Worm (Caenorhabditis elegans) whole organism, L3 larva: Measurements from ENCODE around the gene T19C4.24.
A peak's percentile ranks its signal among the peaks of the same experiment; 100 is the strongest.

ENCODE experiments used
- ZK546.5 ChIP-seq: sonication (generic microtip); optimal IDR thresholded peaks from 2 replicates; lab custom pipeline; 2017; ENCODE audit warnings: missing biosample characterization, missing genetic modification characterization
- ceh-16 ChIP-seq: sonication (generic microtip); optimal IDR thresholded peaks from 2 replicates; lab custom pipeline; 2017; ENCODE audit warnings: missing biosample characterization, missing genetic modification characterization
- ceh-28 ChIP-seq: fragments of 150-350 bp; optimal IDR thresholded peaks from 2 replicates; lab custom pipeline; 2014; ENCODE audit warnings: missing biosample characterization, missing genetic modification reagents, missing genetic modification characterization
- daf-12 ChIP-seq: fragments of 150-350 bp; optimal IDR thresholded peaks from 2 replicates; lab custom pipeline; 2014; ENCODE audit warnings: missing biosample characterization, missing genetic modification reagents, missing genetic modification characterization
- egl-27 ChIP-seq: sonication (generic microtip); optimal IDR thresholded peaks from 4 replicates; lab custom pipeline; 2017; ENCODE audit warnings: missing biosample characterization, missing genetic modification reagents, missing genetic modification characterization
- elt-2 ChIP-seq: sonication (generic microtip); optimal IDR thresholded peaks from 2 replicates; lab custom pipeline; 2016; ENCODE audit warnings: missing genetic modification reagents, mild to moderate bottlenecking, missing genetic modification characterization, missing compliant biosample characterization
- elt-3 ChIP-seq, 3 experiments: fragments of 150-350 bp in 1 of 3; sonication (generic microtip) in 2 of 3; optimal IDR thresholded peaks; 2 replicates in 2 of 3; 4 replicates in 1 of 3; lab custom pipeline; 2014 to 2017; ENCODE audit warnings: missing biosample characterization in 3 of 3, missing genetic modification characterization in 3 of 3
- fkh-10 ChIP-seq: sonication (generic microtip); optimal IDR thresholded peaks from 2 replicates; lab custom pipeline; 2017; ENCODE audit warnings: missing biosample characterization, missing genetic modification reagents, missing genetic modification characterization
- hmg-11 ChIP-seq: sonication (generic microtip); optimal IDR thresholded peaks from 2 replicates; lab custom pipeline; 2016; ENCODE audit warnings: missing genetic modification characterization, missing compliant biosample characterization
- jun-1 ChIP-seq: fragments of 150-350 bp; optimal IDR thresholded peaks from 2 replicates; lab custom pipeline; 2014; ENCODE audit warnings: missing biosample characterization, missing genetic modification reagents, missing genetic modification characterization
- lin-39 ChIP-seq: fragments of 150-350 bp; optimal IDR thresholded peaks from 2 replicates; lab custom pipeline; 2018; ENCODE audit warnings: missing biosample characterization, missing genetic modification reagents, missing genetic modification characterization
- mdl-1 ChIP-seq: fragments of 150-350 bp; optimal IDR thresholded peaks from 2 replicates; lab custom pipeline; 2014; ENCODE audit warnings: missing biosample characterization, missing genetic modification characterization
- mml-1 ChIP-seq: fragments of 150-350 bp; sonication (generic microtip); optimal IDR thresholded peaks from 3 replicates; lab custom pipeline; 2014; ENCODE audit warnings: missing biosample characterization, missing genetic modification characterization
- nhr-12 ChIP-seq: fragments of 150-350 bp; optimal IDR thresholded peaks from 2 replicates; lab custom pipeline; 2014; ENCODE audit warnings: missing biosample characterization, missing genetic modification characterization
- nhr-23 ChIP-seq: fragments of 150-350 bp; optimal IDR thresholded peaks from 2 replicates; lab custom pipeline; 2014; ENCODE audit warnings: missing biosample characterization, missing genetic modification reagents, missing genetic modification characterization
- nhr-237 ChIP-seq: fragments of 150-350 bp; optimal IDR thresholded peaks from 2 replicates; lab custom pipeline; 2014; ENCODE audit warnings: missing biosample characterization, missing genetic modification characterization
- nhr-25 ChIP-seq: sonication (generic microtip); optimal IDR thresholded peaks from 2 replicates; lab custom pipeline; 2017; ENCODE audit warnings: missing biosample characterization, missing genetic modification characterization
- nhr-28 ChIP-seq: fragments of 150-350 bp; optimal IDR thresholded peaks from 2 replicates; lab custom pipeline; 2014; ENCODE audit warnings: missing biosample characterization, missing genetic modification characterization
- nhr-43 ChIP-seq: sonication (generic microtip); optimal IDR thresholded peaks from 2 replicates; lab custom pipeline; 2016; ENCODE audit warnings: mild to moderate bottlenecking, missing genetic modification characterization, missing compliant biosample characterization; ENCODE audit not compliant: poor library complexity, severe bottlenecking
- nhr-67 ChIP-seq: fragments of 150-350 bp; optimal IDR thresholded peaks from 2 replicates; lab custom pipeline; 2014; ENCODE audit warnings: missing biosample characterization, missing genetic modification characterization
- nhr-77 ChIP-seq: fragments of 150-350 bp; optimal IDR thresholded peaks from 2 replicates; lab custom pipeline; 2014; ENCODE audit warnings: missing biosample characterization, missing genetic modification characterization
- pha-4 ChIP-seq: fragments of 150-350 bp; optimal IDR thresholded peaks from 2 replicates; lab custom pipeline; 2014; ENCODE audit warnings: missing biosample characterization, missing genetic modification reagents, missing genetic modification characterization
- pqm-1 ChIP-seq: fragments of 150-350 bp; optimal IDR thresholded peaks from 2 replicates; lab custom pipeline; 2017; ENCODE audit warnings: missing biosample characterization, missing genetic modification characterization, inconsistent platforms
- sea-2 ChIP-seq: fragments of 150-350 bp; sonication (generic microtip); optimal IDR thresholded peaks from 4 replicates; lab custom pipeline; 2014; ENCODE audit warnings: missing biosample characterization, missing genetic modification reagents, missing genetic modification characterization
- skn-1 ChIP-seq: fragments of 150-350 bp; optimal IDR thresholded peaks from 2 replicates; lab custom pipeline; 2014; ENCODE audit warnings: missing biosample characterization, missing genetic modification characterization
- snpc-4 ChIP-seq: fragments of 150-350 bp; optimal IDR thresholded peaks from 2 replicates; lab custom pipeline; 2014; ENCODE audit warnings: missing biosample characterization, missing genetic modification characterization
- tbx-2 ChIP-seq: sonication (generic microtip); optimal IDR thresholded peaks from 2 replicates; lab custom pipeline; 2016; ENCODE audit warnings: mild to moderate bottlenecking, missing genetic modification characterization, missing compliant biosample characterization
- unc-39 ChIP-seq: sonication (generic microtip); optimal IDR thresholded peaks from 4 replicates; lab custom pipeline; 2017; ENCODE audit warnings: missing biosample characterization, missing genetic modification characterization
- ztf-4 ChIP-seq: fragments of 150-350 bp; optimal IDR thresholded peaks from 2 replicates; lab custom pipeline; 2014; ENCODE audit warnings: missing biosample characterization, missing genetic modification characterization

T19C4.24 gene

ce11 chrV:11170564-11171329 is 23.9 kb upstream of the T19C4.24 start:
- no peak for TF ChIP-seq pha-4 (tag; lab: Kevin White, UChicago)
- TF ChIP-seq ztf-4 (tag; lab: Kevin White, UChicago), result no peak
- TF ChIP-seq nhr-67 (tag; lab: Kevin White, UChicago), result no peak
- TF ChIP-seq snpc-4 (tag; lab: Kevin White, UChicago), result no peak
- TF ChIP-seq nhr-23 (tag; lab: Kevin White, UChicago), result no peak
- TF ChIP-seq ceh-28 (tag; lab: Kevin White, UChicago), result no peak

ce11 chrV:11167745-11168144 is 20.9 kb upstream of the T19C4.24 start:
- TF ChIP-seq ceh-16 (tag; lab: Kevin White, UChicago), result no peak
- TF ChIP-seq fkh-10, result peak; percentile 60
- TF ChIP-seq, all 47 proteins: peak for 1

- no peak for TF ChIP-seq nhr-25 (tag; lab: Kevin White, UChicago)
- TF ChIP-seq elt-3 (tag; optimal IDR thresholded peaks at IDR 0.05; lab: Kevin White, UChicago), result no peak
- no peak for TF ChIP-seq nhr-77
- no peak for TF ChIP-seq mdl-1 (tag; lab: Kevin White, UChicago)
- no peak for TF ChIP-seq unc-39 (tag; lab: Kevin White, UChicago)
- TF ChIP-seq jun-1, result no peak
- TF ChIP-seq skn-1 (tag; lab: Kevin White, UChicago), result no peak
- TF ChIP-seq elt-2 (tag; lab: Kevin White, UChicago), result no peak
- no peak for TF ChIP-seq sea-2 (GFP tag; lab: Kevin White, UChicago)
- no peak for TF ChIP-seq pha-4 (tag; lab: Kevin White, UChicago)
These were observed 17.7 kb upstream of the T19C4.24 start, which contains the start of gene srg-40 for ce11 chrV:11164475-11164874. Gene srg-40 (minus strand): TSS chrV:11164575.

ce11 chrV:11161791-11162190 is 15.0 kb upstream of the T19C4.24 start, which contains the start of gene srg-41:
Gene srg-41 (minus strand): TSS chrV:11161891.
- TF ChIP-seq hmg-11 (no peak), nhr-43 (tag; lab: Kevin White, UChicago) (no peak), egl-27 (tag; lab: Kevin White, UChicago) (no peak)
- TF ChIP-seq, all 47 proteins: peak for 0

ce11 chrV:11157947-11158346 is 11.1 kb upstream of the T19C4.24 start, which contains the start of gene srg-42:
Gene srg-42 (minus strand): TSS chrV:11158047.
- TF ChIP-seq pqm-1 (tag; lab: Kevin White, UChicago), result no peak
- TF ChIP-seq ZK546.5, result no peak
- no peak for TF ChIP-seq daf-12 (tag; lab: Kevin White, UChicago)
- TF ChIP-seq, all 47 proteins: peak for 0

- TF ChIP-seq nhr-77 (no peak), elt-2 (tag; lab: Kevin White, UChicago) (peak; percentile 42)
These were observed 9.8 kb upstream of the T19C4.24 start for ce11 chrV:11156589-11156988.

ce11 chrV:11155553-11155952 is 8.7 kb upstream of the T19C4.24 start, which contains the start of gene srg-38:
Gene srg-38 (minus strand): TSS chrV:11155653.
- TF ChIP-seq nhr-25 (tag; lab: Kevin White, UChicago), result no peak
- TF ChIP-seq egl-27 (tag; lab: Kevin White, UChicago), result no peak
- no peak for TF ChIP-seq nhr-12
- no peak for TF ChIP-seq ceh-16 (tag; lab: Kevin White, UChicago)
- no peak for TF ChIP-seq nhr-28 (tag; lab: Kevin White, UChicago)
- no peak for TF ChIP-seq ztf-4 (tag; lab: Kevin White, UChicago)
- no peak for TF ChIP-seq daf-12 (tag; lab: Kevin White, UChicago)
- TF ChIP-seq nhr-237 (tag; lab: Kevin White, UChicago), result no peak
- TF ChIP-seq elt-2 (tag; lab: Kevin White, UChicago), result no peak
- no peak for TF ChIP-seq nhr-67 (tag; lab: Kevin White, UChicago)
- no peak for TF ChIP-seq skn-1 (tag; lab: Kevin White, UChicago)
- no peak for TF ChIP-seq mdl-1 (tag; lab: Kevin White, UChicago)
- no peak for TF ChIP-seq mml-1 (tag; lab: Kevin White, UChicago)
- TF ChIP-seq hmg-11, result no peak
- TF ChIP-seq lin-39 (tag; lab: Kevin White, UChicago), result no peak
- no peak for TF ChIP-seq nhr-77
- no peak for TF ChIP-seq tbx-2 (tag; lab: Kevin White, UChicago)
- TF ChIP-seq, all 47 proteins: peak for 0
